Worm (Caenorhabditis elegans): ENCODE data around the gene Y47D3A.1.

The Y47D3A.1 gene

DNA sequence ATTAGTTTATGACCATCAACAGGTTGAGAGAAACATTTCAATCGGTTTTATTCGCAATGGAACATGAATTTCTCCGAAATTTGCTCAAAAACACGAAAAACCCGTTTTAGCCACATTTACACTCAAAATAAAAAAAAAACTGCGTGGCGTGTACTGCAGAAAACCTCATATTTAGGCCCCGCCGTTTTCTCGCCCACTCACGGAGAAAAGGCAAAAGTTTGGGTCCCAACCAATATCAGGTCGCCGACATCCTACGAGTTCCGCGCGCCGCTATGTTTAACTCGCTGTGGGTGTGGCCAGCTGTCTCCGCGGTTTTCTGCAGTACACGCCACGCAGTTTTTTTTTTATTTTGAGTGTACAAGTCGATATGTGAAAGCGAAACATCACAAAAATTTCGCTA lies 17.8 kb downstream of the Y47D3A.1 start:
- no peak for TF ChIP-seq aha-1 (tag; optimal IDR thresholded peaks at IDR 0.05)
- TF ChIP-seq efl-1 (optimal IDR thresholded peaks at IDR 0.05) = peak in 1 of 2 experiments; percentile 7
- no peak for TF ChIP-seq efl-1 (GFP tag; optimal IDR thresholded peaks at IDR 0.05 in 1 of 2)
- TF ChIP-seq ceh-8 (GFP tag; optimal IDR thresholded peaks at IDR 0.05) = no peak
- no peak for TF ChIP-seq vab-15 (tag; optimal IDR thresholded peaks at IDR 0.05)
- no peak for TF ChIP-seq mep-1 (tag; optimal IDR thresholded peaks at IDR 0.05)
- TF ChIP-seq efl-3 (GFP tag; optimal IDR thresholded peaks at IDR 0.05) = no peak
- TF ChIP-seq nhr-47 (tag; optimal IDR thresholded peaks at IDR 0.05) = peak; percentile 27
- peak; percentile 94 for TF ChIP-seq snpc-4 (tag; optimal IDR thresholded peaks at IDR 0.05)
- TF ChIP-seq ceh-63 (GFP tag; optimal IDR thresholded peaks at IDR 0.05) = no peak
- no peak for TF ChIP-seq zag-1 (tag; optimal IDR thresholded peaks at IDR 0.05)
- peak; percentile 43 for TF ChIP-seq nhr-19 (GFP tag; conservative IDR thresholded peaks at IDR 0.05)
- TF ChIP-seq ztf-11 (tag; optimal IDR thresholded peaks at IDR 0.05) = no peak
- no peak for TF ChIP-seq nhr-20 (tag; optimal IDR thresholded peaks at IDR 0.05)
- no peak for TF ChIP-seq nhr-28 (tag; optimal IDR thresholded peaks at IDR 0.05)
- no peak for TF ChIP-seq mef-2 (tag; optimal IDR thresholded peaks at IDR 0.05)
- TF ChIP-seq pag-3 (tag; optimal IDR thresholded peaks at IDR 0.05; ENCODE audit: borderline replicate concordance, insufficient read depth) = no peak
- no peak for TF ChIP-seq hlh-17 (GFP tag; optimal IDR thresholded peaks at IDR 0.05; ENCODE audit: borderline replicate concordance)
- TF ChIP-seq nhr-237 (tag; optimal IDR thresholded peaks at IDR 0.05) = no peak
- TF ChIP-seq sptf-1 (tag; optimal IDR thresholded peaks at IDR 0.05) = no peak
- 0 out of 2 replicates have a peak, but pooled peaks have one; percentile 5 for TF ChIP-seq grh-1 (GFP tag; IDR thresholded peaks at IDR 0.05)
- TF ChIP-seq C16A3.4 (tag; optimal IDR thresholded peaks at IDR 0.05) = no peak
- TF ChIP-seq nhr-76 (tag; optimal IDR thresholded peaks at IDR 0.05) = no peak
- no peak for TF ChIP-seq unc-98 (GFP tag; IDR thresholded peaks at IDR 0.05)
- no peak for TF ChIP-seq dsc-1 (tag; optimal IDR thresholded peaks at IDR 0.05)
- TF ChIP-seq F16B12.6 (tag; optimal IDR thresholded peaks at IDR 0.05) = no peak
- no peak for TF ChIP-seq egl-13 (tag; optimal IDR thresholded peaks at IDR 0.05)
- TF ChIP-seq unc-62 (GFP tag; optimal IDR thresholded peaks at IDR 0.05) = no peak
- TF ChIP-seq snu-23 (GFP tag; optimal IDR thresholded peaks at IDR 0.05) = no peak
- TF ChIP-seq fos-1 (tag; optimal IDR thresholded peaks at IDR 0.05) = no peak
- no peak for TF ChIP-seq fkh-4 (tag; optimal IDR thresholded peaks at IDR 0.05; ENCODE audit: borderline replicate concordance)
- peak; percentile 34 for TF ChIP-seq nhr-71 (tag; optimal IDR thresholded peaks at IDR 0.05)
- TF ChIP-seq rnt-1 (tag; optimal IDR thresholded peaks at IDR 0.05) = peak; percentile 83
- no peak for TF ChIP-seq unc-86 (tag; optimal IDR thresholded peaks at IDR 0.05)
- no peak for TF ChIP-seq tbx-2 (tag; optimal IDR thresholded peaks at IDR 0.05)

DNA sequence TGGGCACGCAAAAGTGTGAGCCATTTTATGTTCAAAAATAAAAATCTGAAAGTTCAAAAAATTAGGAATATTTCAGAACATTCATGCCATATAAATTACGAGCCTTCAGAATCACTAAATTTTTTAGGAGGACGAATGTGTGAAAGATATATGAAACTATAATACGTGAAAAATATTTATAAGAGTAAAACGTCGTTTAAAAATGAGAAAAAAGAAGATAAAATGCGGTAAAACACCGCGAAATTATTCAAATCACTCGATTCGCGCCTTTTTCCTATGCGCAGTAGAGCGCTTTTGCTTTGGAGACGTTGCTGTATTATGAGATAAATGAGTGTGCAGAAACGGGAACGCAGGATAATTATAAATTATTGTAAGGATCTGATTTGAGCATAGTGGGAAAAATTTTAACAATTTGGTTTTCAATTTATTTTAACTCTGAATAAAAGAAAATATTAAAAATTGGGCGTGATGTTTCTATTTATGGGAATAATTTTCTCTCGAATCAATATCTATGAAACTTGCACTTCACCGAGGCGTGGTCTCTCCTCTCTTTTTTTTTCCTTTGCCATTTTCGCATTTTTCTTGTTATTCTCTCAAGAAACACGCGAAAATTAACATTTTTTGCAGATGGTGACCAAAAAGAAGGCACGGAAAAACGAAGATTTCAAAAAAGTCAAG lies 22.3 kb downstream of the Y47D3A.1 start, which contains the start of the genes sup-35 and Y48A6C.4:
sup-35 (minus strand) TSS at position 51 of the 678 bp plus-strand sequence.
Y48A6C.4 (plus strand) TSS at position 628 of the 678 bp plus-strand sequence.
- peak; percentile 76 for TF ChIP-seq Y116A8C.19 (tag; optimal IDR thresholded peaks at IDR 0.05; ENCODE audit: borderline replicate concordance)
- peak; percentile 90 for TF ChIP-seq swsn-7 (tag; optimal IDR thresholded peaks at IDR 0.05)
- no peak for TF ChIP-seq sptf-1 (tag; optimal IDR thresholded peaks at IDR 0.05)
- TF ChIP-seq aly-2 (tag; optimal IDR thresholded peaks at IDR 0.05) = peak; percentile 71
- peak; percentile 70 for TF ChIP-seq skn-1 (tag; optimal IDR thresholded peaks at IDR 0.05)
- TF ChIP-seq vab-15 (tag; optimal IDR thresholded peaks at IDR 0.05) = peak; percentile 91
- peak; percentile 78 for TF ChIP-seq nhr-19 (GFP tag; conservative IDR thresholded peaks at IDR 0.05)
- peak in 1 of 2 experiments; percentile 66 for TF ChIP-seq mdl-1 (tag; optimal IDR thresholded peaks at IDR 0.05)
- TF ChIP-seq tbx-2 (tag; optimal IDR thresholded peaks at IDR 0.05) = peak; percentile 92
- TF ChIP-seq ceh-82 (tag; optimal IDR thresholded peaks at IDR 0.05) = peak; percentile 71 to 85 (median 84)
- peak; percentile 76 for TF ChIP-seq ceh-88 (GFP tag; IDR thresholded peaks at IDR 0.05)
- TF ChIP-seq hlh-4 (tag; optimal IDR thresholded peaks at IDR 0.05) = peak; percentile 63
- TF ChIP-seq ceh-8 (GFP tag; optimal IDR thresholded peaks at IDR 0.05) = no peak
- no peak for TF ChIP-seq egl-27 (tag; optimal IDR thresholded peaks at IDR 0.05)
- no peak for TF ChIP-seq ztf-4 (tag; optimal IDR thresholded peaks at IDR 0.05)
- peak; percentile 94 for TF ChIP-seq nhr-20 (tag; optimal IDR thresholded peaks at IDR 0.05)
- peak; percentile 95 for TF ChIP-seq pax-3 (tag; optimal IDR thresholded peaks at IDR 0.05)
- TF ChIP-seq nhr-12 (tag; optimal IDR thresholded peaks at IDR 0.05) = no peak
- no peak for TF ChIP-seq zag-1 (tag; optimal IDR thresholded peaks at IDR 0.05)
- peak; percentile 95 for TF ChIP-seq unc-130 (tag; optimal IDR thresholded peaks at IDR 0.05)
- TF ChIP-seq dpl-1 (GFP tag; optimal IDR thresholded peaks at IDR 0.05) = peak; percentile 93 to 95 (median 94)
- peak; percentile 30 for TF ChIP-seq fkh-10 (GFP tag; optimal IDR thresholded peaks at IDR 0.05)
- peak; percentile 93 to 96 for TF ChIP-seq efl-1 (optimal IDR thresholded peaks at IDR 0.05)
- TF ChIP-seq efl-1 (GFP tag; optimal IDR thresholded peaks at IDR 0.05 in 1 of 2) = peak; percentile 93 to 99
- no peak for TF ChIP-seq grh-1 (GFP tag; IDR thresholded peaks at IDR 0.05)
- peak; percentile 57 for TF ChIP-seq F16B12.6 (tag; optimal IDR thresholded peaks at IDR 0.05)
- peak; percentile 82 for TF ChIP-seq isw-1 (GFP tag; IDR thresholded peaks at IDR 0.05)

Data from whole organism, L1 larva.